Worm (Caenorhabditis elegans) whole organism, L4/young adult: ENCODE measurements around the gene aqp-4.

ENCODE experiments used
- W03F9.2 ChIP-seq: fragments of 150-350 bp; optimal IDR thresholded peaks from 2 replicates; lab custom pipeline; 2014; ENCODE audit warnings: missing biosample characterization, missing genetic modification characterization
- dao-5 ChIP-seq: sonication (generic microtip); optimal IDR thresholded peaks from 2 replicates; lab custom pipeline; 2016; ENCODE audit warnings: missing genotype, missing genetic modification characterization, moderate library complexity, missing compliant biosample characterization
- him-1 ChIP-seq: sonication (generic microtip); optimal IDR thresholded peaks from 2 replicates; lab custom pipeline; 2016; ENCODE audit warnings: missing genotype, missing genetic modification reagents, missing genetic modification characterization, missing compliant biosample characterization

ce11 chrV:9755725-9756124 is 18.4 kb downstream of the aqp-4 start, which contains the start of gene F58E6.8:
- TF ChIP-seq W03F9.2 (tag; lab: Kevin White, UChicago) (no peak), dao-5 (no peak), him-1 (tag; lab: Kevin White, UChicago) (no peak)
